Worm (Caenorhabditis elegans) whole organism, L2 larva: ENCODE results near the gene C16C8.20.
"Not testable (repeated sequence)": the region's sequence is repeated elsewhere in the genome, so short reads cannot be mapped to it uniquely, and the experiment has no call there.

Source experiments
- F13H6.1 ChIP-seq: sonication (generic microtip); optimal IDR thresholded peaks from 2 replicates; lab custom pipeline; 2016; ENCODE audit warnings: missing genetic modification characterization, missing compliant biosample characterization
- R02D3.7 ChIP-seq: fragments of 150-350 bp; optimal IDR thresholded peaks from 2 replicates; lab custom pipeline; 2014; ENCODE audit warnings: missing biosample characterization, missing genetic modification characterization
- Y55F3AM.14 ChIP-seq: fragments of 200-800 bp; sonication (Bioruptor generic); optimal IDR thresholded peaks from 2 replicates; lab custom pipeline; 2018; ENCODE audit warnings: mild to moderate bottlenecking, missing genetic modification characterization, missing compliant biosample characterization
- ZK546.5 ChIP-seq: sonication (generic microtip); optimal IDR thresholded peaks from 2 replicates; lab custom pipeline; 2017; ENCODE audit warnings: missing biosample characterization, missing genetic modification characterization
- alr-1 ChIP-seq: fragments of 150-350 bp; optimal IDR thresholded peaks from 2 replicates; lab custom pipeline; 2014; ENCODE audit warnings: missing biosample characterization, missing genetic modification characterization
- aly-2 ChIP-seq: fragments of 150-350 bp; optimal IDR thresholded peaks from 2 replicates; lab custom pipeline; 2014; ENCODE audit warnings: missing biosample characterization, missing genetic modification characterization
- ama-1 ChIP-seq: fragments of 150-350 bp; optimal IDR thresholded peaks from 2 replicates; lab custom pipeline; 2018; ENCODE audit warnings: inconsistent platforms
- ceh-16 ChIP-seq: fragments of 150-350 bp; optimal IDR thresholded peaks from 2 replicates; lab custom pipeline; 2014; ENCODE audit warnings: missing biosample characterization, missing genetic modification characterization
- ceh-82 ChIP-seq: fragments of 150-350 bp; optimal IDR thresholded peaks from 2 replicates; lab custom pipeline; 2014; ENCODE audit warnings: missing biosample characterization, missing genetic modification characterization
- dmd-4 ChIP-seq: sonication (generic microtip); optimal IDR thresholded peaks from 2 replicates; lab custom pipeline; 2017; ENCODE audit warnings: missing biosample characterization, missing genetic modification characterization
- egl-27 ChIP-seq: sonication (generic microtip); optimal IDR thresholded peaks from 3 replicates; lab custom pipeline; 2017; ENCODE audit warnings: missing biosample characterization, missing genetic modification reagents, missing genetic modification characterization
- gmeb-1 ChIP-seq: fragments of 150-350 bp; optimal IDR thresholded peaks from 2 replicates; lab custom pipeline; 2014; ENCODE audit warnings: missing biosample characterization, missing genetic modification characterization
- lin-39 ChIP-seq: fragments of 150-350 bp; optimal IDR thresholded peaks from 2 replicates; lab custom pipeline; 2014; ENCODE audit warnings: missing biosample characterization, missing genetic modification reagents, missing genetic modification characterization
- lsy-2 ChIP-seq, 2 experiments: fragments of 150-350 bp in 1 of 2; sonication (generic microtip) in 1 of 2; optimal IDR thresholded peaks; 2 replicates each; lab custom pipeline; 2014 to 2017; ENCODE audit warnings: missing biosample characterization in 2 of 2, missing genetic modification characterization in 2 of 2
- mab-5 ChIP-seq: fragments of 150-350 bp; optimal IDR thresholded peaks from 2 replicates; lab custom pipeline; 2014; ENCODE audit warnings: missing biosample characterization, missing genetic modification characterization
- mbf-1 ChIP-seq: sonication (generic microtip); optimal IDR thresholded peaks from 2 replicates; lab custom pipeline; 2017; ENCODE audit warnings: missing biosample characterization, missing genetic modification characterization
- mdl-1 ChIP-seq, 2 experiments: fragments of 150-350 bp in 1 of 2; sonication (generic microtip) in 1 of 2; optimal IDR thresholded peaks; 2 replicates each; lab custom pipeline; 2017; ENCODE audit warnings: missing biosample characterization in 2 of 2, missing genetic modification characterization in 2 of 2
- nhr-11 ChIP-seq: fragments of 150-350 bp; optimal IDR thresholded peaks from 2 replicates; lab custom pipeline; 2014; ENCODE audit warnings: missing biosample characterization, missing genetic modification characterization
- nhr-12 ChIP-seq: fragments of 150-350 bp; optimal IDR thresholded peaks from 2 replicates; lab custom pipeline; 2014; ENCODE audit warnings: missing biosample characterization, missing genetic modification characterization
- nhr-129 ChIP-seq: fragments of 150-350 bp; optimal IDR thresholded peaks from 2 replicates; lab custom pipeline; 2014; ENCODE audit warnings: missing biosample characterization, missing genetic modification characterization
- nhr-21 ChIP-seq: fragments of 150-350 bp; optimal IDR thresholded peaks from 2 replicates; lab custom pipeline; 2014; ENCODE audit warnings: missing biosample characterization, missing genetic modification characterization
- nhr-237 ChIP-seq: fragments of 150-350 bp; optimal IDR thresholded peaks from 2 replicates; lab custom pipeline; 2014; ENCODE audit warnings: missing biosample characterization, missing genetic modification characterization
- nhr-25 ChIP-seq: fragments of 150-350 bp; sonication (generic microtip); optimal IDR thresholded peaks from 3 replicates; lab custom pipeline; 2014; ENCODE audit warnings: missing biosample characterization, missing genetic modification characterization
- nhr-77 ChIP-seq: fragments of 150-350 bp; optimal IDR thresholded peaks from 2 replicates; lab custom pipeline; 2014; ENCODE audit warnings: missing biosample characterization, missing genetic modification characterization
- peb-1 ChIP-seq: fragments of 150-350 bp; optimal IDR thresholded peaks from 2 replicates; lab custom pipeline; 2014; ENCODE audit warnings: missing biosample characterization, missing genetic modification characterization
- sem-4 ChIP-seq: fragments of 150-350 bp; optimal IDR thresholded peaks from 2 replicates; lab custom pipeline; 2014; ENCODE audit warnings: missing biosample characterization, missing genetic modification reagents, missing genetic modification characterization
- sma-3 ChIP-seq: sonication (generic microtip); optimal IDR thresholded peaks from 2 replicates; lab custom pipeline; 2016; ENCODE audit warnings: missing genetic modification reagents, missing genetic modification characterization, missing compliant biosample characterization
- sma-9 ChIP-seq, 2 experiments: fragments of 150-350 bp in 1 of 2; sonication (generic microtip) in 1 of 2; optimal IDR thresholded peaks; 2 replicates each; lab custom pipeline; 2014 to 2016; ENCODE audit warnings: missing genetic modification characterization in 2 of 2, mild to moderate bottlenecking in 1 of 2, missing biosample characterization in 1 of 2, missing compliant biosample characterization in 1 of 2, missing genetic modification reagents in 1 of 2, moderate library complexity in 1 of 2
- unc-62 ChIP-seq: fragments of 150-350 bp; optimal IDR thresholded peaks from 2 replicates; lab custom pipeline; 2014; ENCODE audit warnings: missing biosample characterization, missing genetic modification reagents, missing genetic modification characterization
- ztf-11 ChIP-seq: sonication (generic microtip); optimal IDR thresholded peaks from 2 replicates; lab custom pipeline; 2017; ENCODE audit warnings: missing biosample characterization, missing genetic modification characterization

C16C8.20 gene

ce11 chrII:3463097-3463496, 16.4 kb downstream of the C16C8.20 start, which contains the start of gene C16C8.9:
Gene C16C8.9, minus strand, starts transcription at chrII:3463197.
- TF ChIP-seq F13H6.1 (tag; lab: Kevin White, UChicago): no peak
- TF ChIP-seq nhr-21 (tag; lab: Kevin White, UChicago): no peak
- TF ChIP-seq egl-27 (tag; lab: Kevin White, UChicago): no peak
- TF ChIP-seq dmd-4 (tag; lab: Kevin White, UChicago): no peak
- TF ChIP-seq ama-1 (lab: Kevin White, UChicago): no peak
- TF ChIP-seq ceh-82 (tag; lab: Kevin White, UChicago): no peak

- TF ChIP-seq R02D3.7, nhr-237, lin-39 (tag; lab: Kevin White, UChicago): not testable (repeated sequence)
Measured at ce11 chrII:3464580-3464979, 17.8 kb downstream of the C16C8.20 start, which contains the start of gene C16C8.10. Gene C16C8.10, minus strand, starts transcription at chrII:3464680.

ce11 chrII:3470549-3470948, 23.8 kb downstream of the C16C8.20 start, which contains the start of gene Y49F6B.20:
Gene Y49F6B.20, minus strand, starts transcription at chrII:3470649.
- TF ChIP-seq nhr-11 (tag; lab: Kevin White, UChicago) (no peak), ceh-16 (tag; lab: Kevin White, UChicago) (no peak), alr-1 (no peak), egl-27 (tag; lab: Kevin White, UChicago) (no peak), Y55F3AM.14 (GFP tag; lab: Kevin White, UChicago) (no peak), nhr-129 (tag; lab: Kevin White, UChicago) (no peak), sem-4 (tag; lab: Kevin White, UChicago) (no peak), F13H6.1 (tag; lab: Kevin White, UChicago) (no peak), sma-9 (GFP tag; optimal IDR thresholded peaks at IDR 0.05; lab: Kevin White, UChicago) (no peak), sma-9 (tag; optimal IDR thresholded peaks at IDR 0.05; lab: Kevin White, UChicago) (no peak)

ce11 chrII:3471603-3472002, 24.9 kb downstream of the C16C8.20 start, which contains the start of gene Y49F6B.13:
Gene Y49F6B.13, minus strand, starts transcription at chrII:3471703.
- TF ChIP-seq sem-4 (tag; lab: Kevin White, UChicago): no peak
- TF ChIP-seq R02D3.7 (tag; lab: Kevin White, UChicago): no peak
- TF ChIP-seq aly-2: no peak
- TF ChIP-seq unc-62 (GFP tag; lab: Kevin White, UChicago): no peak
- no peak for TF ChIP-seq nhr-129 (tag; lab: Kevin White, UChicago)
- no peak for TF ChIP-seq Y55F3AM.14 (GFP tag; lab: Kevin White, UChicago)
- TF ChIP-seq mbf-1 (tag; lab: Kevin White, UChicago): no peak
- TF ChIP-seq nhr-77 (tag; lab: Kevin White, UChicago): no peak
- no peak for TF ChIP-seq mdl-1 (tag; optimal IDR thresholded peaks at IDR 0.05; lab: Kevin White, UChicago)
- no peak for TF ChIP-seq peb-1
- no peak for TF ChIP-seq ama-1 (lab: Kevin White, UChicago)
- no peak for TF ChIP-seq lsy-2 (tag; optimal IDR thresholded peaks at IDR 0.05; lab: Kevin White, UChicago)
- no peak for TF ChIP-seq alr-1
- TF ChIP-seq, all 48 proteins: peak for 0

- TF ChIP-seq sma-3 (GFP tag; lab: Kevin White, UChicago): no peak
- no peak for TF ChIP-seq nhr-129 (tag; lab: Kevin White, UChicago)
- TF ChIP-seq ama-1 (lab: Kevin White, UChicago): no peak
- no peak for TF ChIP-seq ZK546.5 (tag; lab: Kevin White, UChicago)
- TF ChIP-seq nhr-12 (tag; lab: Kevin White, UChicago): no peak
- no peak for TF ChIP-seq alr-1
- no peak for TF ChIP-seq mab-5
- no peak for TF ChIP-seq gmeb-1 (tag; lab: Kevin White, UChicago)
- TF ChIP-seq ceh-82 (tag; lab: Kevin White, UChicago): no peak
- no peak for TF ChIP-seq sem-4 (tag; lab: Kevin White, UChicago)
- TF ChIP-seq nhr-25 (tag; lab: Kevin White, UChicago): no peak
- no peak for TF ChIP-seq nhr-11 (tag; lab: Kevin White, UChicago)
- TF ChIP-seq ztf-11 (tag; lab: Kevin White, UChicago): no peak
Measured at ce11 chrII:3472316-3472715, 25.6 kb downstream of the C16C8.20 start, which contains the start of gene Y49F6B.12. Gene Y49F6B.12, minus strand, starts transcription at chrII:3472416.

- no peak for TF ChIP-seq ceh-82 (tag; lab: Kevin White, UChicago)
Measured at ce11 chrII:3472817-3473216, 26.1 kb downstream of the C16C8.20 start, which contains the start of gene Y49F6B.6. Gene Y49F6B.6, plus strand, starts transcription at chrII:3473117.
